Worm (Caenorhabditis elegans) whole organism, L1 larva: ENCODE results near the gene acs-11.

Source experiments
- alr-1 ChIP-seq: fragments of 200-800 bp; sonication (Bioruptor generic); optimal IDR thresholded peaks from 2 replicates; lab custom pipeline; 2018; ENCODE audit warnings: borderline replicate concordance, mild to moderate bottlenecking, missing genetic modification characterization, missing compliant biosample characterization
- ces-1 ChIP-seq: fragments of 150-350 bp; optimal IDR thresholded peaks from 2 replicates; lab custom pipeline; 2014; ENCODE audit warnings: missing biosample characterization, missing genetic modification reagents, missing genetic modification characterization
- dpl-1 ChIP-seq, 3 experiments: fragments of 150-350 bp in 2 of 3; sonication (generic microtip) in 1 of 3; optimal IDR thresholded peaks; 2 replicates each; lab custom pipeline; 2014 to 2017; ENCODE audit warnings: missing biosample characterization in 3 of 3, missing genetic modification characterization in 3 of 3, missing genetic modification reagents in 3 of 3
- fkh-10 ChIP-seq: sonication (generic microtip); optimal IDR thresholded peaks from 2 replicates; lab custom pipeline; 2017; ENCODE audit warnings: missing biosample characterization, missing genetic modification reagents, missing genetic modification characterization
- fos-1 ChIP-seq: fragments of 150-350 bp; optimal IDR thresholded peaks from 2 replicates; lab custom pipeline; 2014; ENCODE audit warnings: missing biosample characterization, missing genetic modification characterization
- hpl-2 ChIP-seq: fragments of 150-350 bp; optimal IDR thresholded peaks from 2 replicates; lab custom pipeline; 2014; ENCODE audit warnings: missing biosample characterization, missing genetic modification reagents, missing genetic modification characterization
- jun-1 ChIP-seq: fragments of 150-350 bp; optimal IDR thresholded peaks from 2 replicates; lab custom pipeline; 2014; ENCODE audit warnings: missing biosample characterization, missing genetic modification reagents, missing genetic modification characterization
- lir-3 ChIP-seq: sonication (generic microtip); optimal IDR thresholded peaks from 2 replicates; lab custom pipeline; 2016; ENCODE audit warnings: mild to moderate bottlenecking, missing genetic modification characterization, moderate library complexity, missing compliant biosample characterization; ENCODE audit not compliant: poor library complexity
- nhr-237 ChIP-seq: fragments of 150-350 bp; optimal IDR thresholded peaks from 2 replicates; lab custom pipeline; 2014; ENCODE audit warnings: missing biosample characterization, missing genetic modification characterization
- nhr-85 ChIP-seq: sonication (generic microtip); peaks from one replicate; lab custom pipeline; 2016; ENCODE audit warnings: missing genetic modification characterization, inconsistent platforms, missing compliant biosample characterization
- nhr-90 ChIP-seq: sonication (generic microtip); optimal IDR thresholded peaks from 2 replicates; lab custom pipeline; 2016; ENCODE audit warnings: mild to moderate bottlenecking, missing genetic modification characterization, missing compliant biosample characterization; ENCODE audit not compliant: poor library complexity
- skn-1 ChIP-seq: fragments of 150-350 bp; optimal IDR thresholded peaks from 2 replicates; lab custom pipeline; 2014; ENCODE audit warnings: missing biosample characterization, missing genetic modification characterization
- unc-62 ChIP-seq: fragments of 150-350 bp; optimal IDR thresholded peaks from 2 replicates; lab custom pipeline; 2014; ENCODE audit warnings: missing biosample characterization, missing genetic modification reagents, missing genetic modification characterization
- ztf-11 ChIP-seq, 2 experiments: sonication (generic microtip); optimal IDR thresholded peaks; 2 replicates each; lab custom pipeline; 2016 to 2017; ENCODE audit warnings: missing genetic modification characterization in 2 of 2, missing biosample characterization in 1 of 2, missing compliant biosample characterization in 1 of 2

DNA sequence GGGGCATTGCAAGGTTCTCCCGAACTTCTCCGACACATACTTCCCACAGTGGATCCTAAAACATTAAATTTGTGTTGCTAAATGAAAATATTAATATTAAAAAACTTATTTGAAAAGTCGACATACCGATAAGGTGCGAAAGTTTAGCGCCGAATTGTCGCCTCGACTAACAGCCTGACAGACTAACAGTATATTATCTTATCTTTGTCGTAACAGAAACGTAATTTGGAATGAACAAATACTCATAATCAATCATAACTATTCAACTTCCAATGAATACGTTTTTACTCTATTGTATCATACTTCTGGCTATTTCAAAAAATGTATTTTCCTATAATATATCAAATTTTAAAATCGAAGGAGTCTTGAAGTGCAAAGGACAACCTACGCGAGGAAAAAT lies 35.0 kb downstream of the acs-11 start, which contains the start of gene F26G1.11:
- TF ChIP-seq nhr-85 (tag; lab: Kevin White, UChicago), result no peak
- no peak for TF ChIP-seq ztf-11 (tag; optimal IDR thresholded peaks at IDR 0.05; lab: Kevin White, UChicago)
- no peak for TF ChIP-seq unc-62 (GFP tag; lab: Kevin White, UChicago)
- TF ChIP-seq nhr-90 (tag; lab: Kevin White, UChicago), result no peak
- no peak for TF ChIP-seq fos-1 (tag; lab: Kevin White, UChicago)
- no peak for TF ChIP-seq jun-1 (tag; lab: Kevin White, UChicago)
- no peak for TF ChIP-seq skn-1 (tag; lab: Kevin White, UChicago)
- TF ChIP-seq dpl-1 (GFP tag; optimal IDR thresholded peaks at IDR 0.05; lab: Kevin White, UChicago), result no peak
- no peak for TF ChIP-seq hpl-2 (GFP tag; lab: Kevin White, UChicago)
- no peak for TF ChIP-seq alr-1 (tag; lab: Kevin White, UChicago)
- TF ChIP-seq fkh-10 (GFP tag; lab: Kevin White, UChicago), result no peak
- TF ChIP-seq ces-1, result no peak
- no peak for TF ChIP-seq lir-3
- no peak for TF ChIP-seq nhr-237 (tag; lab: Kevin White, UChicago)
